Worm (Caenorhabditis elegans): ENCODE measurements around the gene K03H6.1.

Gene K03H6.1

ce11 chrIV:1563476-1564131 lies 40.1 kb downstream of the K03H6.1 start, which contains the start of gene Y41D4B.15:
Gene Y41D4B.15 (plus strand): TSS chrIV:1564081.
- no peak for TF ChIP-seq T23F11.4 (GFP tag; optimal IDR thresholded peaks at IDR 0.05)
- no peak for TF ChIP-seq ref-2 (tag; optimal IDR thresholded peaks at IDR 0.05)
- no peak for TF ChIP-seq lim-6 (tag; optimal IDR thresholded peaks at IDR 0.05)
- TF ChIP-seq ceh-30 (tag; optimal IDR thresholded peaks at IDR 0.05): no peak
- TF ChIP-seq tbx-2 (tag; optimal IDR thresholded peaks at IDR 0.05): no peak
- no peak for TF ChIP-seq hlh-8 (tag; optimal IDR thresholded peaks at IDR 0.05)
- no peak for TF ChIP-seq ceh-22 (tag; optimal IDR thresholded peaks at IDR 0.05)
- no peak for TF ChIP-seq K02D7.2 (tag; optimal IDR thresholded peaks at IDR 0.05)
- no peak for TF ChIP-seq elt-2 (tag; optimal IDR thresholded peaks at IDR 0.05)
- no peak for TF ChIP-seq dve-1 (tag; optimal IDR thresholded peaks at IDR 0.05)
- TF ChIP-seq ceh-2 (tag; optimal IDR thresholded peaks at IDR 0.05): no peak
- TF ChIP-seq K09A11.1 (tag; optimal IDR thresholded peaks at IDR 0.05; ENCODE audit: insufficient read depth): no peak
- TF ChIP-seq hlh-15 (tag; optimal IDR thresholded peaks at IDR 0.05): no peak
- no peak for TF ChIP-seq ceh-45 (GFP tag; IDR thresholded peaks at IDR 0.05)
- no peak for TF ChIP-seq pat-9 (tag; optimal IDR thresholded peaks at IDR 0.05)

ce11 chrIV:1565725-1566124 lies 42.2 kb downstream of the K03H6.1 start:
- no peak for TF ChIP-seq ceh-30 (tag; optimal IDR thresholded peaks at IDR 0.05)

ce11 chrIV:1567577-1567976 lies 44.1 kb downstream of the K03H6.1 start:
- peak; percentile 96 for TF ChIP-seq nfya-1 (tag; optimal IDR thresholded peaks at IDR 0.05)
- TF ChIP-seq elt-4 (tag; optimal IDR thresholded peaks at IDR 0.05): no peak
- TF ChIP-seq hlh-6 (tag; optimal IDR thresholded peaks at IDR 0.05): no peak
